Worm (Caenorhabditis elegans) whole organism, L4 larva: ENCODE measurements around the gene tmem-184.

Source experiments
- R02D3.7 ChIP-seq: fragments of 150-350 bp; sonication (generic microtip); optimal IDR thresholded peaks from 3 replicates; lab custom pipeline; 2014; ENCODE audit warnings: missing biosample characterization, missing genetic modification characterization
- ces-1 ChIP-seq: fragments of 150-350 bp; sonication (generic microtip); optimal IDR thresholded peaks from 4 replicates; lab custom pipeline; 2014; ENCODE audit warnings: missing biosample characterization, missing genetic modification reagents, missing genetic modification characterization
- daf-12 ChIP-seq: fragments of 150-350 bp; optimal IDR thresholded peaks from 2 replicates; lab custom pipeline; 2014; ENCODE audit warnings: missing biosample characterization, missing genetic modification reagents, missing genetic modification characterization
- egl-43 ChIP-seq: fragments of 200-800 bp; sonication (Bioruptor generic); IDR thresholded peaks from 2 replicates; pipeline ENCODE4 v1.3.6; 2022; ENCODE audit warnings: missing genetic modification reagents, missing genetic modification characterization, missing compliant biosample characterization
- fkh-10 ChIP-seq: fragments of 150-350 bp; optimal IDR thresholded peaks from 2 replicates; lab custom pipeline; 2014; ENCODE audit warnings: missing biosample characterization, missing genetic modification reagents, missing genetic modification characterization
- mdt-29 ChIP-seq: fragments of 200-800 bp; sonication (Bioruptor generic); IDR thresholded peaks from 2 replicates; pipeline ENCODE4 v1.3.6; 2022; ENCODE audit warnings: missing genetic modification reagents, missing genetic modification characterization, missing compliant biosample characterization
- pha-4 ChIP-seq, 2 experiments: fragments of 150-350 bp in 1 of 2; fragments of 200-800 bp in 1 of 2; sonication (Bioruptor generic) in 1 of 2; IDR thresholded peaks in 1 of 2; optimal IDR thresholded peaks in 1 of 2; 2 replicates each; pipeline versions ENCODE4 v1.3.6 to Lab custom; 2014 to 2022; ENCODE audit warnings: missing genetic modification characterization in 2 of 2, missing genetic modification reagents in 2 of 2, missing biosample characterization in 1 of 2, missing compliant biosample characterization in 1 of 2

DNA sequence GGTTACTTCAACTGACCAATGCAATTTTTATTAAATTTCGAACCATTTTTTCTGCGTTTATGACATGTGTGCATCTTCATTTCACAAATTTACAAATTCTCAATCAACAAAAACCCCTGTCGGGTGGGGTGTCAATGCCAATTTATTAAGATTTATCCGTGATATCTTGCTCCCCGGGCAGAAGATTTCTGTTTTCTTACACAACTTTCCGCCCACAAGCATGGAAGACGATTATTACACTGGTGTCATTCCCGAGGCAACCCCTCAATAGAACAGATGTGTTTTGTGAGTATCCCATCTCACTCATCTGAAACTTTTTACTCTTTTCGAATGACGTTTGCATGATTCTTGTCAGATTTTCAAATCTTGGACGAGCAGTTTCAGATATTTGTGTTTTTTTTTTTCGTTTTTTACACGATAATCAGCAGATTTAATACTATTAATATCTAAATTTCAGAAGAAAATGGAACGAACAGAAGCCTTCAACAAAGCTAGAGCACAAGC is 25.2 kb upstream of the tmem-184 start, which contains the start of gene F33C8.4:
- TF ChIP-seq R02D3.7 (no peak), daf-12 (tag; lab: Kevin White, UChicago) (no peak), pha-4 (GFP tag; IDR thresholded peaks at IDR 0.05; lab: Robert Waterston, UW) (no peak), pha-4 (tag; optimal IDR thresholded peaks at IDR 0.05; lab: Kevin White, UChicago) (no peak), fkh-10 (GFP tag; lab: Kevin White, UChicago) (no peak), mdt-29 (no peak), egl-43 (GFP tag; lab: Robert Waterston, UW) (no peak), ces-1 (GFP tag; lab: Kevin White, UChicago) (no peak)
